Worm (Caenorhabditis elegans) whole organism, L4 larva: ENCODE results near the gene T28D6.3.

ENCODE experiments used
- F44E2.7 ChIP-seq: fragments of 200-800 bp; sonication (Bioruptor generic); IDR thresholded peaks from 2 replicates; pipeline ENCODE4 v2.1.2; 2022; ENCODE audit warnings: missing genetic modification characterization, missing compliant biosample characterization
- F49E8.2 ChIP-seq: sonication (generic microtip); optimal IDR thresholded peaks from 2 replicates; lab custom pipeline; 2016; ENCODE audit warnings: missing compliant biosample characterization, mild to moderate bottlenecking, missing genetic modification characterization, borderline replicate concordance
- R02D3.7 ChIP-seq: fragments of 150-350 bp; sonication (generic microtip); optimal IDR thresholded peaks from 3 replicates; lab custom pipeline; 2014; ENCODE audit warnings: missing biosample characterization, missing genetic modification characterization
- T20F7.1 ChIP-seq: fragments of 200-800 bp; sonication (Bioruptor generic); optimal IDR thresholded peaks from 2 replicates; lab custom pipeline; 2018; ENCODE audit warnings: mild to moderate bottlenecking, missing genetic modification characterization, missing compliant biosample characterization
- Y105C5A.15 ChIP-seq: fragments of 200-800 bp; sonication (Bioruptor generic); IDR thresholded peaks from 2 replicates; pipeline ENCODE4 v1.3.6; 2022; ENCODE audit warnings: missing genetic modification characterization, missing compliant biosample characterization
- Y48G9A.11 ChIP-seq: fragments of 200-800 bp; sonication (Bioruptor generic); IDR thresholded peaks from 2 replicates; pipeline ENCODE4 v1.3.6; 2022; ENCODE audit warnings: missing genetic modification reagents, missing genetic modification characterization, missing compliant biosample characterization
- Y75B8A.6 ChIP-seq: fragments of 200-800 bp; sonication (Bioruptor generic); IDR thresholded peaks from 2 replicates; pipeline ENCODE4 v1.3.6; 2022; ENCODE audit warnings: missing genetic modification reagents, missing genetic modification characterization, missing compliant biosample characterization
- ZK337.2 ChIP-seq: fragments of 200-800 bp; sonication (Bioruptor generic); IDR thresholded peaks from 2 replicates; pipeline ENCODE4 v1.3.6; 2022; ENCODE audit warnings: missing genetic modification reagents, missing genetic modification characterization, missing compliant biosample characterization
- aha-1 ChIP-seq: fragments of 150-350 bp; peaks from one replicate; lab custom pipeline; 2014; ENCODE audit warnings: missing biosample characterization, missing genetic modification characterization
- aly-2 ChIP-seq: sonication (generic microtip); optimal IDR thresholded peaks from 2 replicates; lab custom pipeline; 2018; ENCODE audit warnings: missing biosample characterization, missing genetic modification characterization
- attf-4 ChIP-seq: sonication (generic microtip); optimal IDR thresholded peaks from 3 replicates; lab custom pipeline; 2017; ENCODE audit warnings: missing biosample characterization, missing genetic modification characterization
- ceh-20 ChIP-seq: fragments of 200-800 bp; sonication (Bioruptor generic); IDR thresholded peaks from 2 replicates; pipeline ENCODE4 v1.3.6; 2022; ENCODE audit warnings: missing genetic modification reagents, missing genetic modification characterization, missing compliant biosample characterization
- ceh-62 ChIP-seq: sonication (generic microtip); optimal IDR thresholded peaks from 2 replicates; lab custom pipeline; 2017; ENCODE audit warnings: missing biosample characterization, missing genetic modification characterization
- ceh-82 ChIP-seq: sonication (generic microtip); optimal IDR thresholded peaks from 2 replicates; lab custom pipeline; 2017; ENCODE audit warnings: missing biosample characterization, missing genetic modification characterization
- ces-1 ChIP-seq: fragments of 150-350 bp; sonication (generic microtip); optimal IDR thresholded peaks from 4 replicates; lab custom pipeline; 2014; ENCODE audit warnings: missing biosample characterization, missing genetic modification reagents, missing genetic modification characterization
- cey-2 ChIP-seq: sonication (generic microtip); optimal IDR thresholded peaks from 3 replicates; lab custom pipeline; 2017; ENCODE audit warnings: missing genetic modification characterization, mild to moderate bottlenecking, missing compliant biosample characterization, antibody characterized with exemption, borderline replicate concordance; ENCODE audit not compliant: insufficient read depth
- ctbp-1 ChIP-seq: fragments of 200-800 bp; sonication (Bioruptor generic); IDR thresholded peaks from 2 replicates; pipeline ENCODE4 v1.3.6; 2022; ENCODE audit warnings: missing genetic modification reagents, missing genetic modification characterization, missing compliant biosample characterization
- daf-19 ChIP-seq: fragments of 200-800 bp; sonication (Bioruptor generic); conservative IDR thresholded peaks from 2 replicates; pipeline ENCODE4 v1.3.6; 2022; ENCODE audit warnings: missing genetic modification characterization, missing compliant biosample characterization
- dmd-8 ChIP-seq: fragments of 200-800 bp; sonication (Bioruptor generic); IDR thresholded peaks from 2 replicates; pipeline ENCODE4 v1.3.6; 2022; ENCODE audit warnings: missing genetic modification characterization, missing compliant biosample characterization
- dmd-9 ChIP-seq: fragments of 200-800 bp; sonication (Bioruptor generic); IDR thresholded peaks from 2 replicates; pipeline ENCODE4 v1.3.6; 2022; ENCODE audit warnings: missing genetic modification reagents, missing genetic modification characterization, missing compliant biosample characterization
- dpl-1 ChIP-seq: fragments of 150-350 bp; optimal IDR thresholded peaks from 2 replicates; lab custom pipeline; 2014; ENCODE audit warnings: missing biosample characterization, missing genetic modification reagents, missing genetic modification characterization
- duxl-1 ChIP-seq: sonication (generic microtip); optimal IDR thresholded peaks from 2 replicates; lab custom pipeline; 2016; ENCODE audit warnings: mild to moderate bottlenecking, missing genetic modification characterization, moderate library complexity, missing compliant biosample characterization; ENCODE audit not compliant: poor library complexity
- dve-1 ChIP-seq: sonication (generic microtip); optimal IDR thresholded peaks from 2 replicates; lab custom pipeline; 2017; ENCODE audit warnings: antibody characterized with exemption, mild to moderate bottlenecking, missing genetic modification characterization, missing compliant biosample characterization; ENCODE audit not compliant: insufficient read depth
- fkh-10 ChIP-seq: fragments of 150-350 bp; optimal IDR thresholded peaks from 2 replicates; lab custom pipeline; 2014; ENCODE audit warnings: missing biosample characterization, missing genetic modification reagents, missing genetic modification characterization
- hlh-11 ChIP-seq: fragments of 200-800 bp; sonication (Bioruptor generic); optimal IDR thresholded peaks from 2 replicates; lab custom pipeline; 2018; ENCODE audit warnings: mild to moderate bottlenecking, missing genetic modification characterization, missing compliant biosample characterization
- hmg-1.1 ChIP-seq: fragments of 200-800 bp; sonication (Bioruptor generic); IDR thresholded peaks from 2 replicates; pipeline ENCODE4 v1.3.6; 2022; ENCODE audit warnings: missing genetic modification reagents, missing genetic modification characterization, missing compliant biosample characterization
- lim-7 ChIP-seq: fragments of 200-800 bp; sonication (Bioruptor generic); IDR thresholded peaks from 2 replicates; pipeline ENCODE4 v1.3.6; 2022; ENCODE audit warnings: missing genetic modification characterization, missing compliant biosample characterization
- lin-1 ChIP-seq: fragments of 200-800 bp; sonication (Bioruptor generic); IDR thresholded peaks from 2 replicates; pipeline ENCODE4 v1.3.6; 2022; ENCODE audit warnings: missing genetic modification reagents, missing genetic modification characterization, missing compliant biosample characterization
- lin-13 ChIP-seq: fragments of 150-350 bp; optimal IDR thresholded peaks from 2 replicates; lab custom pipeline; 2014; ENCODE audit warnings: missing biosample characterization, missing genetic modification reagents, missing genetic modification characterization
- lin-29 ChIP-seq: fragments of 200-800 bp; sonication (Bioruptor generic); IDR thresholded peaks from 2 replicates; pipeline ENCODE4 v1.3.6; 2022; ENCODE audit warnings: missing genetic modification reagents, missing genetic modification characterization, missing compliant biosample characterization
- lin-38 ChIP-seq: fragments of 200-800 bp; sonication (Bioruptor generic); IDR thresholded peaks from 2 replicates; pipeline ENCODE4 v1.3.6; 2022; ENCODE audit warnings: missing genetic modification reagents, missing genetic modification characterization, missing compliant biosample characterization
- lin-39 ChIP-seq: fragments of 150-350 bp; optimal IDR thresholded peaks from 2 replicates; lab custom pipeline; 2014; ENCODE audit warnings: missing biosample characterization, missing genetic modification reagents, missing genetic modification characterization
- lsy-2 ChIP-seq, 2 experiments: fragments of 150-350 bp in 1 of 2; sonication (generic microtip) in 1 of 2; optimal IDR thresholded peaks; 2 replicates each; lab custom pipeline; 2014 to 2017; ENCODE audit warnings: missing biosample characterization in 2 of 2, missing genetic modification characterization in 2 of 2
- madf-5 ChIP-seq, 2 experiments: fragments of 200-800 bp; sonication (Bioruptor generic); IDR thresholded peaks; 2 replicates each; pipeline ENCODE4 v1.3.6; 2022; ENCODE audit warnings: missing compliant biosample characterization in 2 of 2, missing genetic modification characterization in 2 of 2
- mdt-29 ChIP-seq: fragments of 200-800 bp; sonication (Bioruptor generic); IDR thresholded peaks from 2 replicates; pipeline ENCODE4 v1.3.6; 2022; ENCODE audit warnings: missing genetic modification reagents, missing genetic modification characterization, missing compliant biosample characterization
- mep-1 ChIP-seq: fragments of 150-350 bp; sonication (generic microtip); optimal IDR thresholded peaks from 3 replicates; lab custom pipeline; 2014; ENCODE audit warnings: missing biosample characterization, missing genetic modification characterization
- mxl-3 ChIP-seq: fragments of 200-800 bp; sonication (Bioruptor generic); optimal IDR thresholded peaks from 2 replicates; lab custom pipeline; 2018; ENCODE audit warnings: mild to moderate bottlenecking, missing genetic modification characterization, missing compliant biosample characterization
- nhr-102 ChIP-seq: sonication (generic microtip); optimal IDR thresholded peaks from 2 replicates; lab custom pipeline; 2016; ENCODE audit warnings: mild to moderate bottlenecking, missing genetic modification characterization, moderate library complexity, missing compliant biosample characterization
- nhr-11 ChIP-seq: fragments of 150-350 bp; optimal IDR thresholded peaks from 2 replicates; lab custom pipeline; 2014; ENCODE audit warnings: missing biosample characterization, missing genetic modification characterization
- nhr-25 ChIP-seq: sonication (generic microtip); optimal IDR thresholded peaks from 2 replicates; lab custom pipeline; 2017; ENCODE audit warnings: missing genetic modification characterization, mild to moderate bottlenecking, missing compliant biosample characterization, antibody characterized with exemption, moderate library complexity, borderline replicate concordance; ENCODE audit not compliant: insufficient read depth
- nhr-28 ChIP-seq: fragments of 150-350 bp; optimal IDR thresholded peaks from 2 replicates; lab custom pipeline; 2014; ENCODE audit warnings: missing biosample characterization, missing genetic modification characterization
- nhr-41 ChIP-seq: fragments of 200-800 bp; sonication (Bioruptor generic); IDR thresholded peaks from 2 replicates; pipeline ENCODE4 v1.3.6; 2022; ENCODE audit warnings: missing genetic modification reagents, missing genetic modification characterization, missing compliant biosample characterization
- nhr-48 ChIP-seq: sonication (generic microtip); optimal IDR thresholded peaks from 2 replicates; lab custom pipeline; 2016; ENCODE audit warnings: mild to moderate bottlenecking, missing genetic modification characterization, missing compliant biosample characterization
- nhr-6 ChIP-seq: fragments of 150-350 bp; optimal IDR thresholded peaks from 2 replicates; lab custom pipeline; 2014; ENCODE audit warnings: missing biosample characterization, missing genetic modification characterization
- nhr-77 ChIP-seq: fragments of 150-350 bp; optimal IDR thresholded peaks from 2 replicates; lab custom pipeline; 2014; ENCODE audit warnings: missing biosample characterization, missing genetic modification characterization
- spr-1 ChIP-seq: sonication (generic microtip); optimal IDR thresholded peaks from 2 replicates; lab custom pipeline; 2016; ENCODE audit warnings: mild to moderate bottlenecking, missing genetic modification characterization, missing compliant biosample characterization
- tra-1 ChIP-seq: fragments of 200-800 bp; sonication (Bioruptor generic); IDR thresholded peaks from 2 replicates; pipeline ENCODE4 v1.3.6; 2022; ENCODE audit warnings: missing genetic modification reagents, missing genetic modification characterization, missing compliant biosample characterization
- unc-39 ChIP-seq: sonication (generic microtip); optimal IDR thresholded peaks from 2 replicates; lab custom pipeline; 2017; ENCODE audit warnings: missing biosample characterization, missing genetic modification characterization
- vab-7 ChIP-seq: fragments of 200-800 bp; sonication (Bioruptor generic); IDR thresholded peaks from 2 replicates; pipeline ENCODE4 v1.3.6; 2022; ENCODE audit warnings: missing genetic modification reagents, missing genetic modification characterization, missing compliant biosample characterization
- zfp-2 ChIP-seq: sonication (generic microtip); optimal IDR thresholded peaks from 2 replicates; lab custom pipeline; 2016; ENCODE audit warnings: mild to moderate bottlenecking, missing genetic modification characterization, missing compliant biosample characterization
- zip-11 ChIP-seq: fragments of 200-800 bp; sonication (Bioruptor generic); IDR thresholded peaks from 2 replicates; pipeline ENCODE4 v1.3.6; 2022; ENCODE audit warnings: missing genetic modification characterization, missing compliant biosample characterization
- ztf-11 ChIP-seq: fragments of 150-350 bp; optimal IDR thresholded peaks from 2 replicates; lab custom pipeline; 2014; ENCODE audit warnings: missing biosample characterization, missing genetic modification characterization

The T28D6.3 gene

DNA sequence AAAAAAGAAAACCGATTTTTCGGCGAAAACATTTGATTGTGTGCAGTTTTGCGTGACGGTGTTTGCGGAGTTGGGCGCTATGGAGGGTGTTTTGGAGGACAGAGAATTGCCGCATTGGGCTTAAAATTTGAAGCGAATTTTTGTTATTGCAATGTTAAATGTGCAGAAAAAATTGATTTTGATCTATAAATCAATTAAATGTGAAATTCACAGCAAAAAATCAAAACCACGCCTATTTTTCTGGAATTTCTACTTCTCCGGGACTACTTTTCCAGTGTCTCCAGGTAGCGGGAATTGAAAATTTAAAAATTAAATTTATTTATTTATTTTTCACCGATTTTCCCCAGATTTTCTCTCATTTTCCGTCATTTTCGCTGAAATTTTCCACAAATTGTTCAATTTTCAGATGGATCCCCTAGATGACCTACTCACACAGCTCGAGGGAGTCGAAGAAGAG is 49.4 kb upstream of the T28D6.3 start, which contains the start of gene mcm-10 (continued):
- peak; percentile 65 for TF ChIP-seq dve-1 (tag; lab: Kevin White, UChicago)
- no peak for TF ChIP-seq Y48G9A.11
- TF ChIP-seq Y105C5A.15 = no peak
- no peak for TF ChIP-seq nhr-6
- TF ChIP-seq lin-29 (GFP tag; lab: Robert Waterston, UW) = no peak
- TF ChIP-seq hmg-1.1 (GFP tag; lab: Robert Waterston, UW) = peak; percentile 76
- no peak for TF ChIP-seq lin-1 (GFP tag; lab: Robert Waterston, UW)
- no peak for TF ChIP-seq cey-2 (tag; lab: Kevin White, UChicago)
- TF ChIP-seq spr-1 = peak; percentile 13
- TF ChIP-seq lim-7 (GFP tag; lab: Robert Waterston, UW) = no peak
- TF ChIP-seq Y75B8A.6 (GFP tag; lab: Robert Waterston, UW) = no peak
- no peak for TF ChIP-seq hlh-11
- no peak for TF ChIP-seq R02D3.7
- TF ChIP-seq zip-11 = no peak
- TF ChIP-seq tra-1 = no peak
- no peak for TF ChIP-seq madf-5 (GFP tag; IDR thresholded peaks at IDR 0.05; lab: Robert Waterston, UW)
- peak; percentile 72 for TF ChIP-seq ctbp-1
- peak in 1 of 2 experiments; percentile 65 for TF ChIP-seq lsy-2 (tag; optimal IDR thresholded peaks at IDR 0.05; lab: Kevin White, UChicago)
- peak; percentile 34 for TF ChIP-seq mep-1 (tag; lab: Kevin White, UChicago)
- no peak for TF ChIP-seq dmd-8 (GFP tag; lab: Robert Waterston, UW)
- 0 out of 2 replicates have a peak, but pooled peaks have one; percentile 50 for TF ChIP-seq ZK337.2 (GFP tag; lab: Robert Waterston, UW)
- peak; percentile 29 for TF ChIP-seq nhr-11
- no peak for TF ChIP-seq attf-4 (tag; lab: Kevin White, UChicago)
- no peak for TF ChIP-seq aly-2 (tag; lab: Kevin White, UChicago)
- no peak for TF ChIP-seq ceh-62
- TF ChIP-seq T20F7.1 (GFP tag; lab: Kevin White, UChicago) = no peak
- TF ChIP-seq nhr-102 = peak; percentile 2
- peak; percentile 1 for TF ChIP-seq ces-1
- TF ChIP-seq nhr-77 = no peak
- no peak for TF ChIP-seq nhr-25 (tag; lab: Kevin White, UChicago)
- peak; percentile 44; the same call in 1 of the 2 replicates for TF ChIP-seq dmd-9 (GFP tag; lab: Robert Waterston, UW)
- no peak for TF ChIP-seq F44E2.7 (GFP tag; lab: Robert Waterston, UW)
- no peak for TF ChIP-seq mxl-3 (GFP tag; lab: Kevin White, UChicago)
- no peak for TF ChIP-seq unc-39 (tag; lab: Kevin White, UChicago)
- TF ChIP-seq aha-1 = peak; percentile 81
- no peak for TF ChIP-seq lin-13 (GFP tag; lab: Kevin White, UChicago)
- TF ChIP-seq dpl-1 (GFP tag; lab: Kevin White, UChicago) = peak; percentile 90
- TF ChIP-seq ceh-20 (GFP tag; lab: Robert Waterston, UW) = no peak
- no peak for TF ChIP-seq F49E8.2 (tag; lab: Kevin White, UChicago)
- TF ChIP-seq ceh-82 (tag; lab: Kevin White, UChicago) = no peak
- TF ChIP-seq zfp-2 (tag; lab: Kevin White, UChicago) = no peak
- TF ChIP-seq lin-38 (GFP tag; lab: Robert Waterston, UW) = peak; percentile 62
- peak; percentile 35 for TF ChIP-seq nhr-28 (tag; lab: Kevin White, UChicago)
- TF ChIP-seq mdt-29 (GFP tag; lab: Robert Waterston, UW) = no peak
- peak; percentile 32 for TF ChIP-seq fkh-10 (GFP tag; lab: Kevin White, UChicago)
- TF ChIP-seq nhr-41 = no peak
- TF ChIP-seq lin-39 = no peak
- TF ChIP-seq daf-19 (GFP tag; lab: Robert Waterston, UW) = no peak
- TF ChIP-seq ztf-11 (tag; lab: Kevin White, UChicago) = no peak
- TF ChIP-seq vab-7 = peak; percentile 68
- no peak for TF ChIP-seq nhr-48
- TF ChIP-seq duxl-1 (tag; lab: Kevin White, UChicago) = no peak
